Worm (Caenorhabditis elegans) whole organism, late embryonic: ENCODE measurements around the gene F52D10.2.

Experiments used
- ceh-18 ChIP-seq: sonication (generic microtip); optimal IDR thresholded peaks from 2 replicates; lab custom pipeline; 2016; ENCODE audit warnings: missing genetic modification characterization, missing compliant biosample characterization
- fkh-6 ChIP-seq: sonication (generic microtip); optimal IDR thresholded peaks from 2 replicates; lab custom pipeline; 2016; ENCODE audit warnings: missing genetic modification characterization, missing compliant biosample characterization
- hlh-8 ChIP-seq: sonication (generic microtip); optimal IDR thresholded peaks from 2 replicates; lab custom pipeline; 2016; ENCODE audit warnings: missing genotype, missing genetic modification characterization, missing compliant biosample characterization
- lim-6 ChIP-seq: sonication (generic microtip); optimal IDR thresholded peaks from 2 replicates; lab custom pipeline; 2016; ENCODE audit warnings: missing genetic modification characterization, missing compliant biosample characterization
- pha-4 ChIP-seq: fragments of 150-350 bp; optimal IDR thresholded peaks from 2 replicates; lab custom pipeline; 2018; ENCODE audit warnings: missing biosample characterization, missing genetic modification reagents, missing genetic modification characterization
- rnt-1 ChIP-seq: sonication (generic microtip); optimal IDR thresholded peaks from 2 replicates; lab custom pipeline; 2016; ENCODE audit warnings: missing genetic modification characterization, missing compliant biosample characterization
- sox-2 ChIP-seq: fragments of 200-800 bp; sonication (Bioruptor generic); IDR thresholded peaks from 2 replicates; pipeline ENCODE4 v1.3.6; 2022; ENCODE audit warnings: missing genetic modification reagents, missing genetic modification characterization, missing compliant biosample characterization

- TF ChIP-seq rnt-1 (tag; lab: Kevin White, UChicago) (no peak), lim-6 (no peak), hlh-8 (tag; lab: Kevin White, UChicago) (no peak), fkh-6 (tag; lab: Kevin White, UChicago) (no peak), sox-2 (GFP tag; lab: Robert Waterston, UW) (no peak), pha-4 (tag; lab: Kevin White, UChicago) (no peak), ceh-18 (tag; lab: Kevin White, UChicago) (no peak)
Measured at ce11 chrX:11630499-11630898, 39.0 kb upstream of the F52D10.2 start.
